Fruit fly (Drosophila melanogaster): ENCODE results near the gene CG13678.

The CG13678 gene

DNA sequence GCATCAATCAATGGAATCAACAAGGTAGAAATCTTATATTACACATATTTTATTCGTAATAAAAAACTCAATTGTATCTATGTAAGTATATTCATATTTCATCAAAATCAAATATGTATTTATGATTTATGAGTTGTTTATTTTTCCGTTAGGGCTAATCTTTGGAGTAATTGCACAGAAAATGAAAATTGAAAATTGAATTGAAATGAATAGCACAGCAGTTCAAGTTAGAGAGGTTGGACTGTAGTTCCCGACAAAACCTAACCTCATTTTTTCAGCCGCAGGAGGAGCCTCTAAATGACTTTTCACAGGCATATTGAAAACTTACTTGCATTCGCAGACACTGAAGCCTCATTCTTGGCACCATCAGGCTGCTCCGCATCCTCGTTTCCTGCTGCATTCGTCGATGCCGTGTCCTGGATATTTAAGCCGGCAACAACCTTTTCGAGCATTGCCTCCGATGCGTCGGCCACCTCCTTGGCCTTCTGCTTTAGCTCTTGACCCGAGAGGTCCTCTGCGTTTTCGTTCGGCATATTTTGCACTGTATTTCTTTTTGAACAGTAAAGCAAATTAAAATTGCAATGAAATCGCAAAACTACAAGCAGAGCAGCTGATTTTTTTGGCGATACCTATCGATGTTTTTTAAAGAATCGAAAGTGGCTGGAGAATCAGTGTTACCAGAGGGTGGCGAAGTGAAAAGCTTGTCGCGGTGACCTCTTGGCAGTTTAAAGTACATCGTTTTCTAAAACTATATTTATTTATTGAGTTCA, 44.0 kb upstream of the CG13678 start, which contains the start of gene Nmt (continued):
- TF ChIP-seq pzg (GFP tag; optimal IDR thresholded peaks at IDR 0.05) (peak; percentile 77), bigmax (GFP tag; optimal IDR thresholded peaks at IDR 0.05) (peak; percentile 96), CG6791 (GFP tag; IDR thresholded peaks at IDR 0.05; ENCODE audit: partially characterized antibody) (peak; percentile 88), MESR4 (GFP tag; optimal IDR thresholded peaks at IDR 0.05) (peak; percentile 45), sna (GFP tag; IDR thresholded peaks at IDR 0.05; ENCODE audit: partially characterized antibody) (peak; percentile 75), BEAF-32 (GFP tag; optimal IDR thresholded peaks at IDR 0.05) (peak; percentile 84), chinmo (GFP tag; IDR thresholded peaks at IDR 0.05; ENCODE audit: partially characterized antibody) (peak; percentile 78; the same call in 3 of the 4 replicates), CG10267 (tag; optimal IDR thresholded peaks at IDR 0.05) (peak; percentile 24), Scr (GFP tag; IDR thresholded peaks at IDR 0.05; ENCODE audit: partially characterized antibody) (peak; percentile 75), CG8281 (tag; optimal IDR thresholded peaks at IDR 0.05) (no peak), CG4617 (GFP tag; optimal IDR thresholded peaks at IDR 0.05; ENCODE audit: borderline replicate concordance) (peak; percentile 20), fd96Cb (tag; optimal IDR thresholded peaks at IDR 0.05) (peak; percentile 29), CG43689 (GFP tag; IDR thresholded peaks at IDR 0.05) (0 out of 2 replicates have a peak, but pooled peaks have one; percentile 36), lola (GFP tag; optimal IDR thresholded peaks at IDR 0.05) (peak in 1 of 3 experiments; percentile 5), CG2116 (GFP tag; optimal IDR thresholded peaks at IDR 0.05) (peak; percentile 11), pfk (GFP tag; optimal IDR thresholded peaks at IDR 0.05) (no peak), trem (tag; optimal IDR thresholded peaks at IDR 0.05) (peak; percentile 2), row (GFP tag; IDR thresholded peaks at IDR 0.05) (peak; percentile 71), CG2129 (GFP tag; IDR thresholded peaks at IDR 0.05; ENCODE audit: partially characterized antibody) (peak; percentile 59), bsh (GFP tag; optimal IDR thresholded peaks at IDR 0.05) (peak in 1 of 2 experiments; percentile 43), Drgx (GFP tag; IDR thresholded peaks at IDR 0.05) (no peak), CG5953 (GFP tag; IDR thresholded peaks at IDR 0.05) (peak; percentile 7; the same call in 1 of the 2 replicates), odd (GFP tag; optimal IDR thresholded peaks at IDR 0.05) (no peak), hbn (GFP tag; IDR thresholded peaks at IDR 0.05; ENCODE audit: partially characterized antibody) (peak; percentile 86), E2f2 (GFP tag; IDR thresholded peaks at IDR 0.05) (peak; percentile 86), NFAT (GFP tag; IDR thresholded peaks at IDR 0.05) (no peak), chm (GFP tag; IDR thresholded peaks at IDR 0.05) (0 out of 2 replicates have a peak, but pooled peaks have one; percentile 25), Pdp1 (GFP tag; optimal IDR thresholded peaks at IDR 0.05) (peak in 1 of 2 experiments; percentile 4), CG10959 (GFP tag; IDR thresholded peaks at IDR 0.05) (no peak), PHDP (tag; optimal IDR thresholded peaks at IDR 0.05) (no peak), vnd (GFP tag; IDR thresholded peaks at IDR 0.05; ENCODE audit: partially characterized antibody) (peak; percentile 69), fu2 (GFP tag; optimal IDR thresholded peaks at IDR 0.05) (no peak), zen2 (GFP tag; IDR thresholded peaks at IDR 0.05; ENCODE audit: partially characterized antibody) (peak; percentile 80), bbx (GFP tag; IDR thresholded peaks at IDR 0.05; ENCODE audit: partially characterized antibody) (peak; percentile 82), ham (GFP tag; IDR thresholded peaks at IDR 0.05) (no peak), Blimp-1 (GFP tag; optimal IDR thresholded peaks at IDR 0.05) (peak; percentile 16), CG34224 (GFP tag; IDR thresholded peaks at IDR 0.05; ENCODE audit: partially characterized antibody) (peak; percentile 80), Hsf (GFP tag; optimal IDR thresholded peaks at IDR 0.05) (peak; percentile 30), lilli (GFP tag; optimal IDR thresholded peaks at IDR 0.05) (peak; percentile 59), sisA (GFP tag; IDR thresholded peaks at IDR 0.05) (peak; percentile 43), Doc3 (GFP tag; IDR thresholded peaks at IDR 0.05; ENCODE audit: partially characterized antibody) (peak; percentile 67), slbo (GFP tag; IDR thresholded peaks at IDR 0.05) (peak; percentile 82), mld (GFP tag; IDR thresholded peaks at IDR 0.05; ENCODE audit: partially characterized antibody) (peak; percentile 62; the same call in 1 of the 3 replicates), Dp (GFP tag; optimal IDR thresholded peaks at IDR 0.05) (peak; percentile 79), Fer3 (tag; optimal IDR thresholded peaks at IDR 0.05) (peak; percentile 39), Sin3A (optimal IDR thresholded peaks at IDR 0.05) (peak; percentile 78)

Data from whole organism, embryonic.